Fruit fly (Drosophila melanogaster): ENCODE measurements around the gene CG42237.

The CG42237 gene

dm6 chrX:13113863-13114407, 996 bp upstream of the CG42237 start:
- TF ChIP-seq CG8301 (tag; optimal IDR thresholded peaks at IDR 0.05) (no peak), CG10348 (GFP tag; IDR thresholded peaks at IDR 0.05) (no peak), CG13204 (GFP tag; optimal IDR thresholded peaks at IDR 0.05) (no peak), CG4496 (GFP tag; IDR thresholded peaks at IDR 0.05) (peak; percentile 32; the same call in 1 of the 3 replicates), CG14655 (GFP tag; optimal IDR thresholded peaks at IDR 0.05) (no peak), Ets98B (GFP tag; IDR thresholded peaks at IDR 0.05) (no peak), CG32121 (GFP tag; IDR thresholded peaks at IDR 0.05) (no peak), Pif1B (GFP tag; optimal IDR thresholded peaks at IDR 0.05) (no peak), fd96Ca (GFP tag; IDR thresholded peaks at IDR 0.05) (0 out of 3 replicates have a peak, but pooled peaks have one; percentile 26), EcR (GFP tag; optimal IDR thresholded peaks at IDR 0.05) (no peak)

dm6 chrX:13116438-13117243, 1.7 kb downstream of the CG42237 start:
- TF ChIP-seq D1 (tag; optimal IDR thresholded peaks at IDR 0.05): no peak
- TF ChIP-seq Ets98B (GFP tag; IDR thresholded peaks at IDR 0.05): no peak
- TF ChIP-seq CG8159 (tag; optimal IDR thresholded peaks at IDR 0.05): peak; percentile 32
- TF ChIP-seq CG34367 (tag; optimal IDR thresholded peaks at IDR 0.05): peak; percentile 51
- TF ChIP-seq CG17806 (tag; optimal IDR thresholded peaks at IDR 0.05): peak; percentile 11
- no peak for TF ChIP-seq fd96Ca (GFP tag; IDR thresholded peaks at IDR 0.05)
- TF ChIP-seq gl (tag; optimal IDR thresholded peaks at IDR 0.05): peak; percentile 79
- peak; percentile 10 for TF ChIP-seq CG8301 (tag; optimal IDR thresholded peaks at IDR 0.05)
- peak; percentile 66 for TF ChIP-seq CG13204 (GFP tag; optimal IDR thresholded peaks at IDR 0.05)
- TF ChIP-seq CG32121 (GFP tag; IDR thresholded peaks at IDR 0.05): no peak
- peak; percentile 40 for TF ChIP-seq Snoo (tag; optimal IDR thresholded peaks at IDR 0.05)
- no peak for TF ChIP-seq rn (GFP tag; IDR thresholded peaks at IDR 0.05)
- TF ChIP-seq CG14655 (GFP tag; optimal IDR thresholded peaks at IDR 0.05): peak; percentile 50
- TF ChIP-seq CG9948 (tag; optimal IDR thresholded peaks at IDR 0.05): no peak
- peak; percentile 32 for TF ChIP-seq CG15710 (tag; optimal IDR thresholded peaks at IDR 0.05)
- peak; percentile 19 for TF ChIP-seq EcR (GFP tag; optimal IDR thresholded peaks at IDR 0.05)
- peak; percentile 45 for TF ChIP-seq Pif1B (GFP tag; optimal IDR thresholded peaks at IDR 0.05)
- peak; percentile 59; the same call in 1 of the 2 replicates for TF ChIP-seq CG12605 (GFP tag; IDR thresholded peaks at IDR 0.05)
- TF ChIP-seq CG10348 (GFP tag; IDR thresholded peaks at IDR 0.05): no peak
- TF ChIP-seq Pif1A (GFP tag; optimal IDR thresholded peaks at IDR 0.05): peak; percentile 46
- no peak for TF ChIP-seq CG4496 (GFP tag; IDR thresholded peaks at IDR 0.05)

- no peak for TF ChIP-seq CG13204 (GFP tag; optimal IDR thresholded peaks at IDR 0.05)
- TF ChIP-seq rn (GFP tag; IDR thresholded peaks at IDR 0.05): no peak
- TF ChIP-seq CG34367 (tag; optimal IDR thresholded peaks at IDR 0.05): no peak
- TF ChIP-seq Pif1B (GFP tag; optimal IDR thresholded peaks at IDR 0.05): no peak
- no peak for TF ChIP-seq EcR (GFP tag; optimal IDR thresholded peaks at IDR 0.05)
Observed at dm6 chrX:13125559-13125958, 10.6 kb downstream of the CG42237 start.

- peak; percentile 49 for TF ChIP-seq CG17806 (tag; optimal IDR thresholded peaks at IDR 0.05)
- no peak for TF ChIP-seq Snoo (tag; optimal IDR thresholded peaks at IDR 0.05)
- peak; percentile 86 for TF ChIP-seq CG4496 (GFP tag; IDR thresholded peaks at IDR 0.05)
- peak; percentile 59 for TF ChIP-seq D1 (tag; optimal IDR thresholded peaks at IDR 0.05)
- no peak for TF ChIP-seq rn (GFP tag; IDR thresholded peaks at IDR 0.05)
- no peak for TF ChIP-seq Pif1B (GFP tag; optimal IDR thresholded peaks at IDR 0.05)
- TF ChIP-seq fd96Ca (GFP tag; IDR thresholded peaks at IDR 0.05): peak; percentile 36; the same call in 1 of the 3 replicates
- peak; percentile 51 for TF ChIP-seq CG8159 (tag; optimal IDR thresholded peaks at IDR 0.05)
- peak; percentile 42 for TF ChIP-seq CG9948 (tag; optimal IDR thresholded peaks at IDR 0.05)
- peak; percentile 71 for TF ChIP-seq CG12605 (GFP tag; IDR thresholded peaks at IDR 0.05)
- TF ChIP-seq Ets98B (GFP tag; IDR thresholded peaks at IDR 0.05): peak; percentile 75
- peak; percentile 44 for TF ChIP-seq CG15710 (tag; optimal IDR thresholded peaks at IDR 0.05)
- TF ChIP-seq CG8301 (tag; optimal IDR thresholded peaks at IDR 0.05): peak; percentile 46
- peak; percentile 71 for TF ChIP-seq CG13204 (GFP tag; optimal IDR thresholded peaks at IDR 0.05)
- TF ChIP-seq EcR (GFP tag; optimal IDR thresholded peaks at IDR 0.05): peak; percentile 45
- TF ChIP-seq Pif1A (GFP tag; optimal IDR thresholded peaks at IDR 0.05): peak; percentile 39
- peak; percentile 53 for TF ChIP-seq CG14655 (GFP tag; optimal IDR thresholded peaks at IDR 0.05)
- TF ChIP-seq CG32121 (GFP tag; IDR thresholded peaks at IDR 0.05): peak; percentile 68
- no peak for TF ChIP-seq gl (tag; optimal IDR thresholded peaks at IDR 0.05)
- TF ChIP-seq CG10348 (GFP tag; IDR thresholded peaks at IDR 0.05): no peak
- TF ChIP-seq CG34367 (tag; optimal IDR thresholded peaks at IDR 0.05): peak; percentile 7
Observed at dm6 chrX:13127973-13128749, 13.2 kb downstream of the CG42237 start.

dm6 chrX:13128750-13129152, 13.8 kb downstream of the CG42237 start, which contains the start of the genes CG32638, CG15717 and MFS10:
CG32638 (minus strand) TSS chrX:13128794.
CG15717 (plus strand) TSS chrX:13128952.
MFS10 (plus strand) TSS chrX:13129018.
- TF ChIP-seq CG9948 (tag; optimal IDR thresholded peaks at IDR 0.05) (no peak), CG14655 (GFP tag; optimal IDR thresholded peaks at IDR 0.05) (no peak), fd96Ca (GFP tag; IDR thresholded peaks at IDR 0.05) (peak; percentile 7; the same call in 1 of the 3 replicates), D1 (tag; optimal IDR thresholded peaks at IDR 0.05) (no peak)
